Worm (Caenorhabditis elegans) whole organism, L2 larva: ENCODE data around the gene M03A8.3.

Experiments
- C34F6.9 ChIP-seq: fragments of 150-350 bp; optimal IDR thresholded peaks from 2 replicates; lab custom pipeline; 2014; ENCODE audit warnings: missing biosample characterization, missing genetic modification characterization
- F13H6.1 ChIP-seq: sonication (generic microtip); optimal IDR thresholded peaks from 2 replicates; lab custom pipeline; 2016; ENCODE audit warnings: missing genetic modification characterization, missing compliant biosample characterization
- R02D3.7 ChIP-seq: fragments of 150-350 bp; optimal IDR thresholded peaks from 2 replicates; lab custom pipeline; 2014; ENCODE audit warnings: missing biosample characterization, missing genetic modification characterization
- Y55F3AM.14 ChIP-seq: fragments of 200-800 bp; sonication (Bioruptor generic); optimal IDR thresholded peaks from 2 replicates; lab custom pipeline; 2018; ENCODE audit warnings: mild to moderate bottlenecking, missing genetic modification characterization, missing compliant biosample characterization
- ZK546.5 ChIP-seq: sonication (generic microtip); optimal IDR thresholded peaks from 2 replicates; lab custom pipeline; 2017; ENCODE audit warnings: missing biosample characterization, missing genetic modification characterization
- alr-1 ChIP-seq: fragments of 150-350 bp; optimal IDR thresholded peaks from 2 replicates; lab custom pipeline; 2014; ENCODE audit warnings: missing biosample characterization, missing genetic modification characterization
- blmp-1 ChIP-seq: sonication (generic microtip); optimal IDR thresholded peaks from 2 replicates; lab custom pipeline; 2017; ENCODE audit warnings: missing genetic modification characterization, mild to moderate bottlenecking, missing compliant biosample characterization, antibody characterized with exemption, moderate library complexity; ENCODE audit not compliant: insufficient read depth
- ceh-16 ChIP-seq: fragments of 150-350 bp; optimal IDR thresholded peaks from 2 replicates; lab custom pipeline; 2014; ENCODE audit warnings: missing biosample characterization, missing genetic modification characterization
- crh-2 ChIP-seq: sonication (generic microtip); optimal IDR thresholded peaks from 2 replicates; lab custom pipeline; 2017; ENCODE audit warnings: missing biosample characterization, missing genetic modification characterization
- dmd-4 ChIP-seq: sonication (generic microtip); optimal IDR thresholded peaks from 2 replicates; lab custom pipeline; 2017; ENCODE audit warnings: missing biosample characterization, missing genetic modification characterization
- egl-27 ChIP-seq: sonication (generic microtip); optimal IDR thresholded peaks from 3 replicates; lab custom pipeline; 2017; ENCODE audit warnings: missing biosample characterization, missing genetic modification reagents, missing genetic modification characterization
- elt-1 ChIP-seq: fragments of 150-350 bp; optimal IDR thresholded peaks from 2 replicates; lab custom pipeline; 2014; ENCODE audit warnings: missing biosample characterization, missing genetic modification characterization
- fos-1 ChIP-seq: fragments of 150-350 bp; optimal IDR thresholded peaks from 2 replicates; lab custom pipeline; 2014; ENCODE audit warnings: missing biosample characterization, missing genetic modification characterization
- gmeb-1 ChIP-seq: fragments of 150-350 bp; optimal IDR thresholded peaks from 2 replicates; lab custom pipeline; 2014; ENCODE audit warnings: missing biosample characterization, missing genetic modification characterization
- lin-13 ChIP-seq: fragments of 150-350 bp; optimal IDR thresholded peaks from 2 replicates; lab custom pipeline; 2014; ENCODE audit warnings: missing biosample characterization, missing genetic modification reagents, missing genetic modification characterization
- lin-39 ChIP-seq: fragments of 150-350 bp; optimal IDR thresholded peaks from 2 replicates; lab custom pipeline; 2014; ENCODE audit warnings: missing biosample characterization, missing genetic modification reagents, missing genetic modification characterization
- lsy-2 ChIP-seq, 2 experiments: fragments of 150-350 bp in 1 of 2; sonication (generic microtip) in 1 of 2; optimal IDR thresholded peaks; 2 replicates each; lab custom pipeline; 2014 to 2017; ENCODE audit warnings: missing biosample characterization in 2 of 2, missing genetic modification characterization in 2 of 2
- mab-5 ChIP-seq: fragments of 150-350 bp; optimal IDR thresholded peaks from 2 replicates; lab custom pipeline; 2014; ENCODE audit warnings: missing biosample characterization, missing genetic modification characterization
- mbf-1 ChIP-seq: sonication (generic microtip); optimal IDR thresholded peaks from 2 replicates; lab custom pipeline; 2017; ENCODE audit warnings: missing biosample characterization, missing genetic modification characterization
- nhr-10 ChIP-seq: sonication (generic microtip); optimal IDR thresholded peaks from 2 replicates; lab custom pipeline; 2017; ENCODE audit warnings: missing biosample characterization, missing genetic modification characterization
- nhr-11 ChIP-seq: fragments of 150-350 bp; optimal IDR thresholded peaks from 2 replicates; lab custom pipeline; 2014; ENCODE audit warnings: missing biosample characterization, missing genetic modification characterization
- nhr-129 ChIP-seq: fragments of 150-350 bp; optimal IDR thresholded peaks from 2 replicates; lab custom pipeline; 2014; ENCODE audit warnings: missing biosample characterization, missing genetic modification characterization
- nhr-21 ChIP-seq: fragments of 150-350 bp; optimal IDR thresholded peaks from 2 replicates; lab custom pipeline; 2014; ENCODE audit warnings: missing biosample characterization, missing genetic modification characterization
- nhr-23 ChIP-seq: fragments of 150-350 bp; optimal IDR thresholded peaks from 2 replicates; lab custom pipeline; 2014; ENCODE audit warnings: missing biosample characterization, missing genetic modification reagents, missing genetic modification characterization
- nhr-237 ChIP-seq: fragments of 150-350 bp; optimal IDR thresholded peaks from 2 replicates; lab custom pipeline; 2014; ENCODE audit warnings: missing biosample characterization, missing genetic modification characterization
- nhr-25 ChIP-seq: fragments of 150-350 bp; sonication (generic microtip); optimal IDR thresholded peaks from 3 replicates; lab custom pipeline; 2014; ENCODE audit warnings: missing biosample characterization, missing genetic modification characterization
- nhr-77 ChIP-seq: fragments of 150-350 bp; optimal IDR thresholded peaks from 2 replicates; lab custom pipeline; 2014; ENCODE audit warnings: missing biosample characterization, missing genetic modification characterization
- sma-3 ChIP-seq: sonication (generic microtip); optimal IDR thresholded peaks from 2 replicates; lab custom pipeline; 2016; ENCODE audit warnings: missing genetic modification reagents, missing genetic modification characterization, missing compliant biosample characterization
- sma-9 ChIP-seq, 2 experiments: fragments of 150-350 bp in 1 of 2; sonication (generic microtip) in 1 of 2; optimal IDR thresholded peaks; 2 replicates each; lab custom pipeline; 2014 to 2016; ENCODE audit warnings: missing genetic modification characterization in 2 of 2, mild to moderate bottlenecking in 1 of 2, missing biosample characterization in 1 of 2, missing compliant biosample characterization in 1 of 2, missing genetic modification reagents in 1 of 2, moderate library complexity in 1 of 2
- unc-39 ChIP-seq: fragments of 150-350 bp; optimal IDR thresholded peaks from 2 replicates; lab custom pipeline; 2014; ENCODE audit warnings: missing biosample characterization, missing genetic modification characterization
- unc-55 ChIP-seq: fragments of 150-350 bp; sonication (generic microtip); optimal IDR thresholded peaks from 3 replicates; lab custom pipeline; 2014; ENCODE audit warnings: missing biosample characterization, missing genetic modification reagents, missing genetic modification characterization
- unc-62 ChIP-seq: fragments of 150-350 bp; optimal IDR thresholded peaks from 2 replicates; lab custom pipeline; 2014; ENCODE audit warnings: missing biosample characterization, missing genetic modification reagents, missing genetic modification characterization
- ztf-1 ChIP-seq: fragments of 200-800 bp; sonication (Bioruptor generic); conservative IDR thresholded peaks from 2 replicates; pipeline ENCODE4 v1.3.6; 2022; ENCODE audit warnings: missing genetic modification characterization, missing compliant biosample characterization

The M03A8.3 gene

ce11 chrX:6805427-6805826 lies 5.6 kb downstream of the M03A8.3 start:
- TF ChIP-seq lsy-2 (tag; optimal IDR thresholded peaks at IDR 0.05; lab: Kevin White, UChicago) (peak in 1 of 2 experiments; percentile 8), nhr-25 (tag; lab: Kevin White, UChicago) (no peak), unc-55 (peak; percentile 36), mab-5 (peak; percentile 22), C34F6.9 (peak; percentile 8)

- TF ChIP-seq Y55F3AM.14 (no peak), mbf-1 (no peak), nhr-23 (tag; lab: Kevin White, UChicago) (no peak)
Measured at ce11 chrX:6806463-6806862, 6.6 kb downstream of the M03A8.3 start, which contains the start of gene atg-2. TSS of gene atg-2 (plus strand) at chrX:6806763.

ce11 chrX:6807137-6807861 lies 7.4 kb downstream of the M03A8.3 start:
- no peak for TF ChIP-seq alr-1
- no peak for TF ChIP-seq C34F6.9
- TF ChIP-seq nhr-77 (tag; lab: Kevin White, UChicago) = no peak
- peak; percentile 66 for TF ChIP-seq nhr-129 (tag; lab: Kevin White, UChicago)
- TF ChIP-seq ztf-1 (GFP tag; lab: Robert Waterston, UW) = no peak
- TF ChIP-seq sma-3 = peak; percentile 10
- no peak for TF ChIP-seq unc-62
- peak; percentile 42 for TF ChIP-seq sma-9 (GFP tag; optimal IDR thresholded peaks at IDR 0.05; lab: Kevin White, UChicago)
- no peak for TF ChIP-seq sma-9 (tag; optimal IDR thresholded peaks at IDR 0.05; lab: Kevin White, UChicago)
- no peak for TF ChIP-seq nhr-11
- no peak for TF ChIP-seq elt-1 (tag; lab: Kevin White, UChicago)
- TF ChIP-seq ceh-16 (tag; lab: Kevin White, UChicago) = no peak
- no peak for TF ChIP-seq unc-39 (tag; lab: Kevin White, UChicago)
- TF ChIP-seq unc-55 = peak; percentile 13
- no peak for TF ChIP-seq Y55F3AM.14
- TF ChIP-seq nhr-10 = no peak
- TF ChIP-seq egl-27 (tag; lab: Kevin White, UChicago) = no peak
- no peak for TF ChIP-seq crh-2 (tag; lab: Kevin White, UChicago)
- TF ChIP-seq F13H6.1 (tag; lab: Kevin White, UChicago) = no peak
- TF ChIP-seq lin-13 (GFP tag; lab: Kevin White, UChicago) = no peak

- TF ChIP-seq unc-55 = peak; percentile 26
- peak; percentile 82 for TF ChIP-seq blmp-1 (tag; lab: Kevin White, UChicago)
- peak; percentile 26 for TF ChIP-seq Y55F3AM.14
- TF ChIP-seq R02D3.7 (tag; lab: Kevin White, UChicago) = no peak
- TF ChIP-seq C34F6.9 = peak; percentile 57
- TF ChIP-seq nhr-25 (tag; lab: Kevin White, UChicago) = peak; percentile 23
Measured at ce11 chrX:6808239-6808638, 8.4 kb downstream of the M03A8.3 start.

- TF ChIP-seq crh-2 (tag; lab: Kevin White, UChicago) (peak; percentile 64), unc-39 (tag; lab: Kevin White, UChicago) (no peak), ceh-16 (tag; lab: Kevin White, UChicago) (peak; percentile 10), nhr-237 (no peak), nhr-77 (tag; lab: Kevin White, UChicago) (no peak), gmeb-1 (tag; lab: Kevin White, UChicago) (peak; percentile 41), nhr-129 (tag; lab: Kevin White, UChicago) (peak; percentile 64), fos-1 (tag; lab: Kevin White, UChicago) (peak; percentile 32), sma-9 (GFP tag; optimal IDR thresholded peaks at IDR 0.05; lab: Kevin White, UChicago) (peak; percentile 14), sma-9 (tag; optimal IDR thresholded peaks at IDR 0.05; lab: Kevin White, UChicago) (no peak), ZK546.5 (tag; lab: Kevin White, UChicago) (no peak), nhr-21 (tag; lab: Kevin White, UChicago) (peak; percentile 11), ztf-1 (GFP tag; lab: Robert Waterston, UW) (no peak), sma-3 (peak; percentile 19), dmd-4 (no peak), lin-39 (tag; lab: Kevin White, UChicago) (no peak), nhr-25 (tag; lab: Kevin White, UChicago) (peak; percentile 59), blmp-1 (tag; lab: Kevin White, UChicago) (no peak)
Measured at ce11 chrX:6808640-6809039, 8.8 kb downstream of the M03A8.3 start.
